Fruit fly (Drosophila melanogaster) whole organism, wandering third instar larva: ENCODE results near the gene CG31267.

Experiments used
- Abd-B ChIP-seq: fragments of >200 bp; optimal IDR thresholded peaks from 2 replicates; lab custom pipeline; 2017; ENCODE audit warnings: missing biosample characterization, missing genetic modification characterization
- CG32264 ChIP-seq: fragments of 200-800 bp; sonication (Bioruptor generic); optimal IDR thresholded peaks from 2 replicates; lab custom pipeline; 2016; ENCODE audit warnings: missing biosample characterization, missing genetic modification characterization
- CG9705 ChIP-seq: fragments of 200-800 bp; sonication (Bioruptor generic); optimal IDR thresholded peaks from 2 replicates; lab custom pipeline; 2018; ENCODE audit warnings: missing biosample characterization, mild to moderate bottlenecking, missing genetic modification characterization
- CrebA ChIP-seq: fragments of 200-800 bp; sonication (Bioruptor generic); optimal IDR thresholded peaks from 2 replicates; lab custom pipeline; 2016; ENCODE audit warnings: missing biosample characterization, mild to moderate bottlenecking, missing genetic modification characterization, borderline replicate concordance
- Dfd ChIP-seq: fragments of >200 bp; optimal IDR thresholded peaks from 2 replicates; lab custom pipeline; 2017; ENCODE audit warnings: missing biosample characterization, missing genetic modification characterization
- GATAd ChIP-seq: sonication (Bioruptor generic); optimal IDR thresholded peaks from 2 replicates; lab custom pipeline; 2016; ENCODE audit warnings: missing biosample characterization, missing genetic modification characterization
- HLH106 ChIP-seq: fragments of 200-800 bp; optimal IDR thresholded peaks from 3 replicates; lab custom pipeline; 2019; ENCODE audit warnings: missing biosample characterization, mild to moderate bottlenecking, missing genetic modification characterization, moderate library complexity
- Hnf4 ChIP-seq: fragments of 200-800 bp; sonication (Bioruptor generic); optimal IDR thresholded peaks from 2 replicates; lab custom pipeline; 2016; ENCODE audit warnings: missing biosample characterization, mild to moderate bottlenecking, missing genetic modification characterization
- Hr78 ChIP-seq: fragments of >200 bp; optimal IDR thresholded peaks from 2 replicates; lab custom pipeline; 2017; ENCODE audit warnings: missing biosample characterization, missing genetic modification characterization
- Hr83 ChIP-seq: fragments of 200-300 bp; sonication (Bioruptor generic); optimal IDR thresholded peaks from 2 replicates; lab custom pipeline; 2016; ENCODE audit warnings: missing biosample characterization, mild to moderate bottlenecking, missing genetic modification characterization, moderate library complexity; ENCODE audit not compliant: poor library complexity, severe bottlenecking
- Jra ChIP-seq: sonication (Bioruptor generic); optimal IDR thresholded peaks from 2 replicates; lab custom pipeline; 2016; ENCODE audit warnings: missing biosample characterization, missing genetic modification characterization
- Mio ChIP-seq: sonication (Bioruptor generic); optimal IDR thresholded peaks from 2 replicates; lab custom pipeline; 2016; ENCODE audit warnings: missing biosample characterization, missing genetic modification characterization
- Myc ChIP-seq: fragments of >200 bp; optimal IDR thresholded peaks from 2 replicates; lab custom pipeline; 2017
- N ChIP-seq: fragments of >200 bp; optimal IDR thresholded peaks from 2 replicates; lab custom pipeline; 2018; ENCODE audit warnings: missing biosample characterization, missing external identifiers, missing genetic modification characterization
- OdsH ChIP-seq: fragments of 200-800 bp; sonication (Bioruptor generic); optimal IDR thresholded peaks from 2 replicates; lab custom pipeline; 2016; ENCODE audit warnings: missing biosample characterization, mild to moderate bottlenecking, missing genetic modification characterization
- Rel ChIP-seq, 2 experiments: fragments of 200-800 bp; sonication (Bioruptor generic) in 1 of 2; optimal IDR thresholded peaks; 2 replicates in 1 of 2; 3 replicates in 1 of 2; lab custom pipeline; 2016 to 2019; ENCODE audit warnings: mild to moderate bottlenecking in 2 of 2, missing biosample characterization in 2 of 2, missing genetic modification characterization in 2 of 2, moderate library complexity in 1 of 2
- Sp1 ChIP-seq: fragments of 200-800 bp; sonication (Bioruptor generic); optimal IDR thresholded peaks from 3 replicates; lab custom pipeline; 2019; ENCODE audit warnings: missing biosample characterization, mild to moderate bottlenecking, missing genetic modification characterization, moderate library complexity
- Vsx2 ChIP-seq: fragments of 200-300, 225-300 bp; sonication (Bioruptor generic); optimal IDR thresholded peaks from 2 replicates; lab custom pipeline; 2018; ENCODE audit warnings: missing biosample characterization, missing genetic modification characterization; ENCODE audit not compliant: partially characterized antibody
- br ChIP-seq: fragments of 200-800 bp; sonication (Bioruptor generic); optimal IDR thresholded peaks from 2 replicates; lab custom pipeline; 2016; ENCODE audit warnings: missing biosample characterization, missing genetic modification characterization
- brk ChIP-seq: fragments of 200-800 bp; sonication (Bioruptor generic); optimal IDR thresholded peaks from 2 replicates; lab custom pipeline; 2016; ENCODE audit warnings: missing biosample characterization, mild to moderate bottlenecking, missing genetic modification characterization
- dl ChIP-seq, 2 experiments: fragments of 175-275, 200-275 bp in 1 of 2; fragments of 200-275 bp in 1 of 2; sonication (Bioruptor generic); optimal IDR thresholded peaks; lab custom pipeline; 2018; ENCODE audit warnings: mild to moderate bottlenecking in 2 of 2, missing biosample characterization in 2 of 2, missing genetic modification characterization in 2 of 2, moderate library complexity in 2 of 2; ENCODE audit not compliant: partially characterized antibody in 2 of 2, insufficient read depth in 1 of 2
- dmrt93B ChIP-seq: fragments of 200-800 bp; sonication (Bioruptor generic); optimal IDR thresholded peaks from 2 replicates; lab custom pipeline; 2018; ENCODE audit warnings: missing biosample characterization, mild to moderate bottlenecking, missing genetic modification characterization
- dsf ChIP-seq: sonication (Bioruptor generic); optimal IDR thresholded peaks from 2 replicates; lab custom pipeline; 2016; ENCODE audit warnings: missing biosample characterization, missing genetic modification characterization, borderline replicate concordance
- ey ChIP-seq: fragments of 200-800 bp; sonication (Bioruptor generic); optimal IDR thresholded peaks from 2 replicates; lab custom pipeline; 2016; ENCODE audit warnings: missing biosample characterization, missing genetic modification characterization
- foxo ChIP-seq, 2 experiments: fragments of 200-800 bp; sonication (Bioruptor generic); optimal IDR thresholded peaks; 2 replicates in 1 of 2; 3 replicates in 1 of 2; lab custom pipeline; 2016 to 2017; ENCODE audit warnings: missing biosample characterization in 2 of 2, missing genetic modification characterization in 2 of 2
- fru ChIP-seq: fragments of 200-800 bp; sonication (Bioruptor generic); optimal IDR thresholded peaks from 3 replicates; lab custom pipeline; 2016; ENCODE audit warnings: missing biosample characterization, mild to moderate bottlenecking, missing genetic modification characterization
- h ChIP-seq: fragments of 200-800 bp; sonication (Bioruptor generic); optimal IDR thresholded peaks from 3 replicates; lab custom pipeline; 2016; ENCODE audit warnings: missing biosample characterization, mild to moderate bottlenecking, missing genetic modification characterization
- lola ChIP-seq: fragments of >200 bp; optimal IDR thresholded peaks from 2 replicates; lab custom pipeline; 2017; ENCODE audit warnings: missing biosample characterization, missing genetic modification characterization
- pan ChIP-seq: fragments of >200 bp; optimal IDR thresholded peaks from 2 replicates; lab custom pipeline; 2017
- psq ChIP-seq: fragments of 200-800 bp; sonication (Bioruptor generic); optimal IDR thresholded peaks from 3 replicates; lab custom pipeline; 2017; ENCODE audit warnings: missing biosample characterization, mild to moderate bottlenecking, missing genetic modification characterization, moderate library complexity
- rgr ChIP-seq: fragments of 200-800 bp; sonication (Bioruptor generic); optimal IDR thresholded peaks from 3 replicates; lab custom pipeline; 2016; ENCODE audit warnings: missing biosample characterization, mild to moderate bottlenecking, missing genetic modification characterization
- sage ChIP-seq: fragments of 200-800 bp; sonication (Bioruptor generic); optimal IDR thresholded peaks from 2 replicates; lab custom pipeline; 2016; ENCODE audit warnings: missing biosample characterization, mild to moderate bottlenecking, missing genetic modification characterization
- sv ChIP-seq: fragments of 200-800 bp; sonication (Bioruptor generic); optimal IDR thresholded peaks from 3 replicates; lab custom pipeline; 2016; ENCODE audit warnings: missing biosample characterization, missing genetic modification characterization
- usp ChIP-seq: fragments of >200 bp; optimal IDR thresholded peaks from 2 replicates; lab custom pipeline; 2017; ENCODE audit warnings: missing biosample characterization, missing genetic modification characterization
- woc ChIP-seq: sonication (Bioruptor generic); optimal IDR thresholded peaks from 2 replicates; lab custom pipeline; 2016; ENCODE audit warnings: missing biosample characterization, mild to moderate bottlenecking, missing genetic modification characterization

The CG31267 gene

dm6 chr3R:17142304-17142703 is 8.3 kb downstream of the CG31267 start, which contains the start of gene TwdlW:
TwdlW (minus strand) TSS chr3R:17142404.
- TF ChIP-seq h, result no peak
- TF ChIP-seq CrebA, result no peak
- TF ChIP-seq CG32264 (GFP tag; lab: Kevin White, UChicago), result no peak
- no peak for TF ChIP-seq lola (GFP tag; lab: Kevin White, UChicago)
- TF ChIP-seq brk, result no peak

DNA sequence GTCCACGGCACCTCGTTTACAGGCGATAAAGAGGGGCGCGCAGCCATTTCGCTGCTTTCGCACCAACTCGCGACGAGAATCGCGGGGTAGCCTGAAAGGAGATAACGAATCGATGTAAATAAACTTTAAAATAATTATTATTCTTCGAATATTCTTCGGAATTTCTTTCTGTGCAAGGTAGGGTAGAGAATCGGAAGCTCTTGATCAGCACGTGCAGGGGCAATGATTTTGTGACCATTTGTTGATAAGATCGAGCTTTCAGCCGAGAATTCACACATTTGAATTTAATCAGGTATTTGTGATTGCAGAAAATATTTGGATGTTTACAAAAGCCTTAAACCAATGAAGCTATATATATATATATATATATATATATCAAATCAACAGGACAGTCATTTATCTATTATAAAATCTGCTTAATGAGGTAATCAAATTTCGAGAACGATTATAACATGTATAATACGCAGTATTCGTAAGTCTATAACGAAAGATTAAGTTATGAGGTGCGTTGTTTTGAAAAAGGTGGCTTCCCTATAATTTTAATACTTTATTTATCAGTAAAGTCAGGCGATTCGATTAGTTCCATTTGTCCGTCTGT is 13.7 kb downstream of the CG31267 start:
- peak; percentile 32 for TF ChIP-seq h
- TF ChIP-seq Rel (GFP tag; optimal IDR thresholded peaks at IDR 0.05; lab: Kevin White, UChicago), result no peak
- peak; percentile 81 for TF ChIP-seq Rel (tag; optimal IDR thresholded peaks at IDR 0.05; lab: Kevin White, UChicago)
- no peak for TF ChIP-seq Abd-B
- no peak for TF ChIP-seq Mio (GFP tag; lab: Kevin White, UChicago)
- no peak for TF ChIP-seq woc (GFP tag; lab: Kevin White, UChicago)
- TF ChIP-seq GATAd (GFP tag; lab: Kevin White, UChicago), result no peak
- TF ChIP-seq rgr, result peak; percentile 21
- no peak for TF ChIP-seq ey (GFP tag; lab: Kevin White, UChicago)
- TF ChIP-seq HLH106 (tag; lab: Kevin White, UChicago), result no peak
- no peak for TF ChIP-seq Jra (GFP tag; lab: Kevin White, UChicago)
- no peak for TF ChIP-seq Sp1 (GFP tag; lab: Kevin White, UChicago)
- no peak for TF ChIP-seq OdsH (GFP tag; lab: Kevin White, UChicago)
- TF ChIP-seq sage, result no peak
- TF ChIP-seq, all 38 proteins: peak for 3

dm6 chr3R:17149080-17149746 is 15.2 kb downstream of the CG31267 start, which contains the start of the genes m-cup and Det:
m-cup (minus strand) TSS chr3R:17149412.
Det (plus strand) TSS chr3R:17149667.
- TF ChIP-seq fru (GFP tag; lab: Kevin White, UChicago) (peak; percentile 29), Vsx2 (no peak), sage (peak; percentile 21), foxo (GFP tag; optimal IDR thresholded peaks at IDR 0.05; lab: Kevin White, UChicago) (peak in 1 of 2 experiments; percentile 38), dsf (GFP tag; lab: Kevin White, UChicago) (no peak), Hr83 (peak; percentile 42), ey (GFP tag; lab: Kevin White, UChicago) (peak; percentile 16), HLH106 (tag; lab: Kevin White, UChicago) (peak; percentile 21), OdsH (GFP tag; lab: Kevin White, UChicago) (no peak), Hr78 (no peak), Rel (GFP tag; optimal IDR thresholded peaks at IDR 0.05; lab: Kevin White, UChicago) (no peak), Rel (tag; optimal IDR thresholded peaks at IDR 0.05; lab: Kevin White, UChicago) (peak; percentile 38), Jra (GFP tag; lab: Kevin White, UChicago) (peak; percentile 28), h (peak; percentile 25), Sp1 (GFP tag; lab: Kevin White, UChicago) (no peak), CG9705 (GFP tag; lab: Kevin White, UChicago) (peak; percentile 10), rgr (peak; percentile 20), dmrt93B (GFP tag; lab: Kevin White, UChicago) (no peak)

DNA sequence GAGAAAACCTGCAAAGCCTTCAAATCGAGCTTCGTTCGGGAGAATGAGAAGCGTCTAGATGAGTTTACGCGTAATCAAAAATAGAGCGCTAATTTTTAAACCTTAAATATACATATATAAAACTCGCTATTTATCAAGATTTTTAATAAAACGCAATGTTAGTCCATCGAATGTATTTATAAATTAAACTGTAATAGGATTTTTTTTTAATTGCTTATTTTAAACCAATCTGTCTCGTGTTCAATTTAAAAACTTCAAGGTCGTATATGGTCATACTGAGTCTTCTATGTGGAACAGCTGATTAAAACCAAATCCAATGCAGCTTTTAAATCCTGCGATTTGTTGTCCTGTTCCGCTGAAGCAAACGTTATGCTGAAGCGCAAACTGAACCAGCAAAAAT is 16.3 kb downstream of the CG31267 start, which contains the start of gene Smug:
Smug (plus strand) TSS at position 301 of the 400 bp plus-strand sequence.
- TF ChIP-seq sage (no peak), Myc (lab: Kevin White, UChicago) (no peak), Abd-B (no peak), dsf (GFP tag; lab: Kevin White, UChicago) (no peak), psq (GFP tag; lab: Kevin White, UChicago) (no peak), Dfd (no peak), Rel (GFP tag; optimal IDR thresholded peaks at IDR 0.05; lab: Kevin White, UChicago) (no peak), Rel (tag; optimal IDR thresholded peaks at IDR 0.05; lab: Kevin White, UChicago) (no peak), Mio (GFP tag; lab: Kevin White, UChicago) (no peak), woc (GFP tag; lab: Kevin White, UChicago) (no peak)

DNA sequence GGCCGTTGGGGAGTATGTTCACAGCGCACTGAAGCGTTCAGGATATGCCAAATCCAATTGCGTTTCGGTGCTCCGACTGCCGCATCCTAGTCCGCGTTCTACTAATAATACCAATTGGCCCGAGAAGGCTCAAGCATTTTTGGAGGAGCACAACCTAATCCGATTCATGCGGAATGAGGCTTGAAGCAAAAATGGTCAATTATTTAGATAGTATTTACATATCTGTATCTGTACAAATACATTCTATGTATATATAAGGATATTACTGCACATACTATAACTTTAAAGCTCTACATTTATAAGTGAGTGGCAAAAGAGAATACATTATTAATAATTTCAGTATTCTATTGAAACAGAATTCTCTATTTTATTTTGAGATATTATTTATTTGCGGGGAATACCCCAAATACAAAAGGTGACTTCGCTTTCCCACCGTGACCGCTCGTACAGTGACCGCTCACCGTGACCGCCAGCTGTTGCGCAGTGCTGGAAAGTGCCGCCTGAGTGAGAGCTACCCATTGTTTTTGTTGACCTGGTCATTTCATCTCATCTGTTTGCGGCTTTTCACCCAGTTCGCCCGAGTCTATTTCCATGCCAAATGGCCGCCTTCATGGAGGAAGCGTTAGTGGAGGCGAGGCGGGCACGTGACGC is 17.5 kb downstream of the CG31267 start, which contains the start of gene CG5292:
CG5292 (plus strand) TSS at position 486 of the 651 bp plus-strand sequence.
- no peak for TF ChIP-seq usp (GFP tag; lab: Kevin White, UChicago)
- no peak for TF ChIP-seq dl (GFP tag; optimal IDR thresholded peaks at IDR 0.05; lab: Kevin White, UChicago; ENCODE audit: insufficient read depth in 1 of 2, partially characterized antibody in 2 of 2)
- TF ChIP-seq lola (GFP tag; lab: Kevin White, UChicago), result no peak
- TF ChIP-seq br (GFP tag; lab: Kevin White, UChicago), result peak; percentile 55
- TF ChIP-seq Hnf4 (GFP tag; lab: Kevin White, UChicago), result no peak
- TF ChIP-seq psq (GFP tag; lab: Kevin White, UChicago), result peak; percentile 34
- peak; percentile 79 for TF ChIP-seq rgr
- TF ChIP-seq fru (GFP tag; lab: Kevin White, UChicago), result peak; percentile 56
- peak; percentile 72 for TF ChIP-seq h
- TF ChIP-seq sv, result peak; percentile 67
- peak; percentile 53 for TF ChIP-seq ey (GFP tag; lab: Kevin White, UChicago)
- TF ChIP-seq Rel (GFP tag; optimal IDR thresholded peaks at IDR 0.05; lab: Kevin White, UChicago), result no peak
- peak; percentile 96 for TF ChIP-seq Rel (tag; optimal IDR thresholded peaks at IDR 0.05; lab: Kevin White, UChicago)
- no peak for TF ChIP-seq Vsx2
- peak; percentile 50 for TF ChIP-seq woc (GFP tag; lab: Kevin White, UChicago)
- TF ChIP-seq foxo (GFP tag; optimal IDR thresholded peaks at IDR 0.05; lab: Kevin White, UChicago), result peak in 1 of 2 experiments; percentile 72
- no peak for TF ChIP-seq brk
- no peak for TF ChIP-seq Hr78
- no peak for TF ChIP-seq pan (lab: Kevin White, UChicago)
- no peak for TF ChIP-seq N (GFP tag; lab: Kevin White, UChicago)
- peak; percentile 26 for TF ChIP-seq Jra (GFP tag; lab: Kevin White, UChicago)
- TF ChIP-seq HLH106 (tag; lab: Kevin White, UChicago), result peak; percentile 57
